Worm (Caenorhabditis elegans): Measurements from ENCODE around the gene srh-239.

The srh-239 gene

DNA sequence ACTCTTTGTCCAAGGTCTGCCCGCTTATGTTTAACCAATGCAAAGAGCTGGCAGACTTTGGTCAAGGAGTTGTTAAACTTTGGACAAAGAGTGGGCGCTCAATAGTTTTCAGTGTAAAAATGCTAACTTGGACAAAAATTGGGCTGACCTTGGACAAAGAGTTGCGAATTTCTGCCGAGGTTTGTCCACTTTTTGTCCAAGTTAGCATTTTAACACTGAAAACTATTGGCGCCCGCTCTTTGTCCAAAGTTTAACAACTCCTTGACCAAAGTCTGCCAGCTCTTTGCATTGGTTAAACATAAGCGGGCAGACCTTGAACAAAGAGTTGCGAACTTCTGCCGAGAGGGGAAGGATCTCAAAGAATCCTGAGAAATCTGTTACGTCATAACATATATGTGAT lies 11.9 kb upstream of the srh-239 start:
- peak; percentile 88; the same call in 1 of the 2 replicates for TF ChIP-seq nhr-120 (GFP tag; IDR thresholded peaks at IDR 0.05)
- peak; percentile 35; the same call in 1 of the 2 replicates for TF ChIP-seq hsf-1 (GFP tag; IDR thresholded peaks at IDR 0.05)
- peak; percentile 18; the same call in 1 of the 2 replicates for TF ChIP-seq aptf-2 (GFP tag; conservative IDR thresholded peaks at IDR 0.05)
- peak; percentile 72; the same call in 1 of the 2 replicates for TF ChIP-seq egl-18 (GFP tag; IDR thresholded peaks at IDR 0.05)
- TF ChIP-seq madf-8 (GFP tag; conservative IDR thresholded peaks at IDR 0.05), result peak; percentile 38; the same call in 1 of the 2 replicates
- TF ChIP-seq cebp-2 (GFP tag; IDR thresholded peaks at IDR 0.05), result 0 out of 2 replicates have a peak, but pooled peaks have one; percentile 57

- TF ChIP-seq Y56A3A.18 (GFP tag; IDR thresholded peaks at IDR 0.05), result no peak
- no peak for TF ChIP-seq let-607 (tag; optimal IDR thresholded peaks at IDR 0.05)
- TF ChIP-seq ceh-100 (GFP tag; IDR thresholded peaks at IDR 0.05), result no peak
- no peak for TF ChIP-seq ccch-3 (GFP tag; optimal IDR thresholded peaks at IDR 0.05)
- no peak for TF ChIP-seq bed-1 (GFP tag; IDR thresholded peaks at IDR 0.05)
- TF ChIP-seq nfya-2 (GFP tag; IDR thresholded peaks at IDR 0.05), result no peak
- TF ChIP-seq B0035.1 (tag; optimal IDR thresholded peaks at IDR 0.05), result no peak
- no peak for TF ChIP-seq B0261.1 (tag; optimal IDR thresholded peaks at IDR 0.05)
- TF ChIP-seq ama-1 (optimal IDR thresholded peaks at IDR 0.05), result no peak
- TF ChIP-seq ama-1 (GFP tag; optimal IDR thresholded peaks at IDR 0.05), result no peak
- TF ChIP-seq nhr-80 (tag; optimal IDR thresholded peaks at IDR 0.05), result no peak
- no peak for TF ChIP-seq attf-3 (GFP tag; conservative IDR thresholded peaks at IDR 0.05)
Observed at ce11 chrV:15434647-15435046, 10.9 kb upstream of the srh-239 start.

- peak; percentile 84 for TF ChIP-seq nhr-80 (tag; optimal IDR thresholded peaks at IDR 0.05)
- no peak for TF ChIP-seq tbx-9 (tag; optimal IDR thresholded peaks at IDR 0.05; ENCODE audit: borderline replicate concordance)
Observed at ce11 chrV:15436133-15436532, 9.4 kb upstream of the srh-239 start.

DNA sequence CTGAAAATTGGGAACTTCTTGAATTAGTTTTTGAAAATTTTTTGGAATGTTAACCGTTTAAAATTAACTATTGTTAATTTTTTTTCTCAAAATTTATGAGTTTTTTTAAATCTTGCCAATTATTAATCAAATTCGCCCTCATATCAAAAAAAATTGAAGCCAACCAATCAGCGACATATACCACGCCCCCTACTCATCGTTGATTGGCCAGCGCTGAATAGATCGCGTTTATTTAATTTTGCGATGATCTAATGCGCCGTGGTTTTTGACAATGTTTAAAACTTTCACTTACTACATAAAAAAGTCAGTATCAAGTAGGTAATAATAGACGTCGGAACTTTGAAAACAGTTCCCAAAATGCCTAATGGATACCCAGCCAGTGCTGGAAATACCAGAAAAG lies 3.2 kb upstream of the srh-239 start:
- TF ChIP-seq lag-1 (GFP tag; IDR thresholded peaks at IDR 0.05) (no peak), ztf-25 (GFP tag; IDR thresholded peaks at IDR 0.05) (no peak), sptf-2 (GFP tag; optimal IDR thresholded peaks at IDR 0.05) (no peak), tbx-9 (tag; optimal IDR thresholded peaks at IDR 0.05; ENCODE audit: borderline replicate concordance) (no peak), C17E4.6 (GFP tag; IDR thresholded peaks at IDR 0.05) (no peak), mcd-1 (GFP tag; IDR thresholded peaks at IDR 0.05) (no peak), dpl-1 (GFP tag; optimal IDR thresholded peaks at IDR 0.05) (no peak), lsl-1 (GFP tag; optimal IDR thresholded peaks at IDR 0.05) (no peak), F33H1.4 (GFP tag; IDR thresholded peaks at IDR 0.05) (no peak), ama-1 (optimal IDR thresholded peaks at IDR 0.05) (no peak), ama-1 (GFP tag; optimal IDR thresholded peaks at IDR 0.05) (no peak), lir-1 (GFP tag; conservative IDR thresholded peaks at IDR 0.05) (no peak)

DNA sequence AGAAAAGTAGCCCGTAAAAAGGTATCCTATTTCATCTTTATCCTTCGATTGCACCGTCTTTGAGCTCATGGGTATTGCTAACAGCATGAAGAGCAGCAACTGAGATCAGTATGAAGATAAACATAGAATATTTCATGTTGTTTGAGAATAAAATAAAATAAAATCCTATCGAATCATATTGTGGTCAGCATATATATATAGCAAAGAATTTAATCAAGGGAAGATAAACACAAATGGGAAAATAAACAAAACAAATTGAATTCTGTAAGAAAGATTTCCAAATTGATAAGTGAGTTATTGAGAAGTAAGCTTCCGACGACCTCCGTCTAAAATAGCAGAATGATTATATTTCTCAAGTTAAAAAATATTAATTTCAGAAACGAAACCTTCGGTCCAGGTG lies 1.8 kb upstream of the srh-239 start, which contains the start of gene T26H5.10:
T26H5.10 (minus strand) TSS at position 101 of the 400 bp plus-strand sequence.
- TF ChIP-seq madf-3 (GFP tag; IDR thresholded peaks at IDR 0.05) (no peak), ztf-18 (tag; optimal IDR thresholded peaks at IDR 0.05) (no peak), nfyb-1 (GFP tag; IDR thresholded peaks at IDR 0.05) (no peak), ztf-25 (GFP tag; IDR thresholded peaks at IDR 0.05) (no peak), unc-130 (GFP tag; optimal IDR thresholded peaks at IDR 0.05) (no peak), D2030.7 (GFP tag; IDR thresholded peaks at IDR 0.05) (no peak), bed-1 (GFP tag; IDR thresholded peaks at IDR 0.05) (no peak), dox-1 (GFP tag; IDR thresholded peaks at IDR 0.05) (no peak), B0019.2 (GFP tag; conservative IDR thresholded peaks at IDR 0.05) (no peak), F57C9.4 (tag; optimal IDR thresholded peaks at IDR 0.05) (no peak), let-607 (tag; optimal IDR thresholded peaks at IDR 0.05) (no peak), somi-1 (GFP tag; optimal IDR thresholded peaks at IDR 0.05) (no peak), lin-40 (tag; optimal IDR thresholded peaks at IDR 0.05) (no peak), akir-1 (GFP tag; optimal IDR thresholded peaks at IDR 0.05) (no peak), egl-18 (GFP tag; IDR thresholded peaks at IDR 0.05) (no peak), ccch-3 (GFP tag; optimal IDR thresholded peaks at IDR 0.05) (no peak), snpc-1.1 (tag; optimal IDR thresholded peaks at IDR 0.05; ENCODE audit: insufficient read depth) (no peak), xnd-1 (tag; optimal IDR thresholded peaks at IDR 0.05) (no peak), athp-1 (tag; optimal IDR thresholded peaks at IDR 0.05) (no peak), rpc-1 (optimal IDR thresholded peaks at IDR 0.05) (no peak), rpc-1 (tag; optimal IDR thresholded peaks at IDR 0.05) (no peak)

Data from whole organism, young adult.